Worm (Caenorhabditis elegans) whole organism, L3 larva: Measurements from ENCODE around the gene str-252.

ENCODE experiments used
- R02D3.7 ChIP-seq: fragments of 150-350 bp; optimal IDR thresholded peaks from 2 replicates; lab custom pipeline; 2014; ENCODE audit warnings: missing biosample characterization, missing genetic modification characterization
- ZK546.5 ChIP-seq: sonication (generic microtip); optimal IDR thresholded peaks from 2 replicates; lab custom pipeline; 2017; ENCODE audit warnings: missing biosample characterization, missing genetic modification characterization
- aly-2 ChIP-seq: fragments of 150-350 bp; optimal IDR thresholded peaks from 2 replicates; lab custom pipeline; 2014; ENCODE audit warnings: missing biosample characterization, missing genetic modification characterization
- ama-1 ChIP-seq: fragments of 150-350 bp; optimal IDR thresholded peaks from 2 replicates; lab custom pipeline; 2018
- ceh-16 ChIP-seq: sonication (generic microtip); optimal IDR thresholded peaks from 2 replicates; lab custom pipeline; 2017; ENCODE audit warnings: missing biosample characterization, missing genetic modification characterization
- ceh-28 ChIP-seq: fragments of 150-350 bp; optimal IDR thresholded peaks from 2 replicates; lab custom pipeline; 2014; ENCODE audit warnings: missing biosample characterization, missing genetic modification reagents, missing genetic modification characterization
- ceh-82 ChIP-seq: fragments of 150-350 bp; optimal IDR thresholded peaks from 2 replicates; lab custom pipeline; 2014; ENCODE audit warnings: missing biosample characterization, missing genetic modification characterization
- ceh-9 ChIP-seq: sonication (generic microtip); optimal IDR thresholded peaks from 2 replicates; lab custom pipeline; 2018; ENCODE audit warnings: missing biosample characterization, missing genetic modification characterization
- daf-12 ChIP-seq: fragments of 150-350 bp; optimal IDR thresholded peaks from 2 replicates; lab custom pipeline; 2014; ENCODE audit warnings: missing biosample characterization, missing genetic modification reagents, missing genetic modification characterization
- egl-27 ChIP-seq: sonication (generic microtip); optimal IDR thresholded peaks from 4 replicates; lab custom pipeline; 2017; ENCODE audit warnings: missing biosample characterization, missing genetic modification reagents, missing genetic modification characterization
- elt-1 ChIP-seq: fragments of 150-350 bp; optimal IDR thresholded peaks from 2 replicates; lab custom pipeline; 2014; ENCODE audit warnings: missing biosample characterization, missing genetic modification characterization
- elt-3 ChIP-seq, 3 experiments: fragments of 150-350 bp in 1 of 3; sonication (generic microtip) in 2 of 3; optimal IDR thresholded peaks; 2 replicates in 2 of 3; 4 replicates in 1 of 3; lab custom pipeline; 2014 to 2017; ENCODE audit warnings: missing biosample characterization in 3 of 3, missing genetic modification characterization in 3 of 3
- eor-1 ChIP-seq, 2 experiments: fragments of 150-350 bp; optimal IDR thresholded peaks; 2 replicates each; lab custom pipeline; 2014 to 2018; ENCODE audit warnings: missing biosample characterization in 2 of 2, missing genetic modification characterization in 2 of 2
- fkh-10 ChIP-seq: sonication (generic microtip); optimal IDR thresholded peaks from 2 replicates; lab custom pipeline; 2017; ENCODE audit warnings: missing biosample characterization, missing genetic modification reagents, missing genetic modification characterization
- fkh-2 ChIP-seq: fragments of 150-350 bp; optimal IDR thresholded peaks from 2 replicates; lab custom pipeline; 2014; ENCODE audit warnings: missing biosample characterization, missing genetic modification reagents, missing genetic modification characterization
- fos-1 ChIP-seq: fragments of 150-350 bp; optimal IDR thresholded peaks from 2 replicates; lab custom pipeline; 2014; ENCODE audit warnings: missing biosample characterization, missing genetic modification characterization
- hmg-11 ChIP-seq: sonication (generic microtip); optimal IDR thresholded peaks from 2 replicates; lab custom pipeline; 2016; ENCODE audit warnings: missing genetic modification characterization, missing compliant biosample characterization
- jun-1 ChIP-seq: fragments of 150-350 bp; optimal IDR thresholded peaks from 2 replicates; lab custom pipeline; 2014; ENCODE audit warnings: missing biosample characterization, missing genetic modification reagents, missing genetic modification characterization
- lin-15B ChIP-seq: fragments of 150-350 bp; optimal IDR thresholded peaks from 2 replicates; lab custom pipeline; 2014; ENCODE audit warnings: missing biosample characterization, missing genetic modification characterization
- lin-39 ChIP-seq: fragments of 150-350 bp; optimal IDR thresholded peaks from 2 replicates; lab custom pipeline; 2018; ENCODE audit warnings: missing biosample characterization, missing genetic modification reagents, missing genetic modification characterization
- lsy-12 ChIP-seq: sonication (generic microtip); optimal IDR thresholded peaks from 2 replicates; lab custom pipeline; 2016; ENCODE audit warnings: mild to moderate bottlenecking, missing genetic modification characterization, missing compliant biosample characterization
- mdl-1 ChIP-seq: fragments of 150-350 bp; optimal IDR thresholded peaks from 2 replicates; lab custom pipeline; 2014; ENCODE audit warnings: missing biosample characterization, missing genetic modification characterization
- mml-1 ChIP-seq: fragments of 150-350 bp; sonication (generic microtip); optimal IDR thresholded peaks from 3 replicates; lab custom pipeline; 2014; ENCODE audit warnings: missing biosample characterization, missing genetic modification characterization
- nhr-11 ChIP-seq: fragments of 150-350 bp; optimal IDR thresholded peaks from 2 replicates; lab custom pipeline; 2014; ENCODE audit warnings: missing biosample characterization, missing genetic modification characterization
- nhr-12 ChIP-seq: fragments of 150-350 bp; optimal IDR thresholded peaks from 2 replicates; lab custom pipeline; 2014; ENCODE audit warnings: missing biosample characterization, missing genetic modification characterization
- nhr-23 ChIP-seq: fragments of 150-350 bp; optimal IDR thresholded peaks from 2 replicates; lab custom pipeline; 2014; ENCODE audit warnings: missing biosample characterization, missing genetic modification reagents, missing genetic modification characterization
- nhr-237 ChIP-seq: fragments of 150-350 bp; optimal IDR thresholded peaks from 2 replicates; lab custom pipeline; 2014; ENCODE audit warnings: missing biosample characterization, missing genetic modification characterization
- nhr-25 ChIP-seq: sonication (generic microtip); optimal IDR thresholded peaks from 2 replicates; lab custom pipeline; 2017; ENCODE audit warnings: missing biosample characterization, missing genetic modification characterization
- nhr-43 ChIP-seq: sonication (generic microtip); optimal IDR thresholded peaks from 2 replicates; lab custom pipeline; 2016; ENCODE audit warnings: mild to moderate bottlenecking, missing genetic modification characterization, missing compliant biosample characterization; ENCODE audit not compliant: poor library complexity, severe bottlenecking
- nhr-67 ChIP-seq: fragments of 150-350 bp; optimal IDR thresholded peaks from 2 replicates; lab custom pipeline; 2014; ENCODE audit warnings: missing biosample characterization, missing genetic modification characterization
- nhr-77 ChIP-seq: fragments of 150-350 bp; optimal IDR thresholded peaks from 2 replicates; lab custom pipeline; 2014; ENCODE audit warnings: missing biosample characterization, missing genetic modification characterization
- pha-4 ChIP-seq: fragments of 150-350 bp; optimal IDR thresholded peaks from 2 replicates; lab custom pipeline; 2014; ENCODE audit warnings: missing biosample characterization, missing genetic modification reagents, missing genetic modification characterization
- pqm-1 ChIP-seq: fragments of 150-350 bp; optimal IDR thresholded peaks from 2 replicates; lab custom pipeline; 2017; ENCODE audit warnings: missing biosample characterization, missing genetic modification characterization, inconsistent platforms
- skn-1 ChIP-seq: fragments of 150-350 bp; optimal IDR thresholded peaks from 2 replicates; lab custom pipeline; 2014; ENCODE audit warnings: missing biosample characterization, missing genetic modification characterization
- tbx-2 ChIP-seq: sonication (generic microtip); optimal IDR thresholded peaks from 2 replicates; lab custom pipeline; 2016; ENCODE audit warnings: mild to moderate bottlenecking, missing genetic modification characterization, missing compliant biosample characterization
- unc-39 ChIP-seq: sonication (generic microtip); optimal IDR thresholded peaks from 4 replicates; lab custom pipeline; 2017; ENCODE audit warnings: missing biosample characterization, missing genetic modification characterization
- unc-62 ChIP-seq: fragments of 150-350 bp; sonication (generic microtip); optimal IDR thresholded peaks from 4 replicates; lab custom pipeline; 2014; ENCODE audit warnings: missing biosample characterization, missing genetic modification reagents, missing genetic modification characterization
- zag-1 ChIP-seq: fragments of 150-350 bp; optimal IDR thresholded peaks from 2 replicates; lab custom pipeline; 2014; ENCODE audit warnings: missing biosample characterization, missing genetic modification characterization
- ztf-4 ChIP-seq: fragments of 150-350 bp; optimal IDR thresholded peaks from 2 replicates; lab custom pipeline; 2014; ENCODE audit warnings: missing biosample characterization, missing genetic modification characterization

str-252 gene

ce11 chrV:13918341-13918740 lies 2.0 kb downstream of the str-252 start, which contains the start of gene str-250:
Gene str-250 (plus strand): TSS chrV:13918641.
- TF ChIP-seq mdl-1 (tag; lab: Kevin White, UChicago), result no peak
- no peak for TF ChIP-seq nhr-237 (tag; lab: Kevin White, UChicago)
- TF ChIP-seq nhr-11 (tag; lab: Kevin White, UChicago), result no peak
- TF ChIP-seq ceh-9, result no peak
- TF ChIP-seq ztf-4, result no peak
- TF ChIP-seq nhr-43 (tag; lab: Kevin White, UChicago), result no peak
- no peak for TF ChIP-seq aly-2 (tag; lab: Kevin White, UChicago)
- TF ChIP-seq eor-1 (tag; optimal IDR thresholded peaks at IDR 0.05; lab: Kevin White, UChicago), result no peak
- no peak for TF ChIP-seq nhr-23 (tag; lab: Kevin White, UChicago)
- no peak for TF ChIP-seq fos-1 (tag; lab: Kevin White, UChicago)
- no peak for TF ChIP-seq nhr-12 (tag; lab: Kevin White, UChicago)
- no peak for TF ChIP-seq daf-12
- TF ChIP-seq unc-39 (tag; lab: Kevin White, UChicago), result no peak
- no peak for TF ChIP-seq tbx-2 (tag; lab: Kevin White, UChicago)
- TF ChIP-seq skn-1 (tag; lab: Kevin White, UChicago), result no peak
- no peak for TF ChIP-seq nhr-25
- no peak for TF ChIP-seq unc-62

ce11 chrV:13920730-13921129 lies 4.4 kb downstream of the str-252 start, which contains the start of gene srx-42:
Gene srx-42 (plus strand): TSS chrV:13921030.
- TF ChIP-seq elt-3 (tag; optimal IDR thresholded peaks at IDR 0.05; lab: Kevin White, UChicago) (no peak), nhr-67 (tag; lab: Kevin White, UChicago) (no peak)

ce11 chrV:13923851-13924250 lies 7.6 kb downstream of the str-252 start, which contains the start of gene srxa-11:
Gene srxa-11 (plus strand): TSS chrV:13924151.
- TF ChIP-seq ztf-4 (no peak), nhr-237 (tag; lab: Kevin White, UChicago) (no peak), elt-1 (tag; lab: Kevin White, UChicago) (no peak), ceh-16 (no peak), tbx-2 (tag; lab: Kevin White, UChicago) (no peak), nhr-25 (no peak), ama-1 (lab: Kevin White, UChicago) (no peak), lin-39 (no peak), pqm-1 (tag; lab: Kevin White, UChicago) (no peak), egl-27 (tag; lab: Kevin White, UChicago) (no peak), ceh-82 (no peak), lsy-12 (no peak), nhr-23 (tag; lab: Kevin White, UChicago) (no peak), fkh-2 (no peak), jun-1 (tag; lab: Kevin White, UChicago) (no peak), aly-2 (tag; lab: Kevin White, UChicago) (no peak), R02D3.7 (no peak)

ce11 chrV:13926398-13926797 lies 10.1 kb downstream of the str-252 start, which contains the start of gene srxa-12:
Gene srxa-12 (plus strand): TSS chrV:13926698.
- no peak for TF ChIP-seq zag-1 (tag; lab: Kevin White, UChicago)
- no peak for TF ChIP-seq nhr-77 (tag; lab: Kevin White, UChicago)
- TF ChIP-seq ceh-28 (tag; lab: Kevin White, UChicago), result no peak
- TF ChIP-seq pha-4 (tag; lab: Kevin White, UChicago), result no peak
- TF ChIP-seq ZK546.5 (tag; lab: Kevin White, UChicago), result no peak
- TF ChIP-seq nhr-25, result no peak
- no peak for TF ChIP-seq ama-1 (lab: Kevin White, UChicago)
- no peak for TF ChIP-seq mml-1 (tag; lab: Kevin White, UChicago)
- no peak for TF ChIP-seq hmg-11
- no peak for TF ChIP-seq eor-1 (tag; optimal IDR thresholded peaks at IDR 0.05; lab: Kevin White, UChicago)
- TF ChIP-seq fkh-10 (GFP tag; lab: Kevin White, UChicago), result no peak
- TF ChIP-seq aly-2 (tag; lab: Kevin White, UChicago), result no peak
- TF ChIP-seq lin-15B (tag; lab: Kevin White, UChicago), result no peak
- TF ChIP-seq nhr-43 (tag; lab: Kevin White, UChicago), result no peak
- TF ChIP-seq nhr-23 (tag; lab: Kevin White, UChicago), result no peak
